Worm (Caenorhabditis elegans): ENCODE data around the gene T24B8.3.

ce11 chrII:9069836-9070235, 8.9 kb upstream of the T24B8.3 start:
- TF ChIP-seq F49E8.2 (tag; optimal IDR thresholded peaks at IDR 0.05; ENCODE audit: borderline replicate concordance) (no peak), hlh-30 (tag; optimal IDR thresholded peaks at IDR 0.05; ENCODE audit: insufficient read depth) (no peak), zip-11 (GFP tag; IDR thresholded peaks at IDR 0.05) (no peak), daf-16 (GFP tag; optimal IDR thresholded peaks at IDR 0.05) (no peak), daf-16 (tag; optimal IDR thresholded peaks at IDR 0.05) (no peak), tag-97 (GFP tag; IDR thresholded peaks at IDR 0.05) (no peak), snpc-4 (tag; optimal IDR thresholded peaks at IDR 0.05) (no peak), zfp-2 (tag; optimal IDR thresholded peaks at IDR 0.05) (no peak), egl-27 (tag; optimal IDR thresholded peaks at IDR 0.05) (no peak), nhr-28 (tag; optimal IDR thresholded peaks at IDR 0.05) (no peak), saeg-2 (GFP tag; IDR thresholded peaks at IDR 0.05) (no peak), Y105C5A.15 (GFP tag; IDR thresholded peaks at IDR 0.05) (no peak), nhr-6 (tag; optimal IDR thresholded peaks at IDR 0.05) (no peak), unc-39 (tag; optimal IDR thresholded peaks at IDR 0.05) (no peak), nhr-76 (tag; optimal IDR thresholded peaks at IDR 0.05) (no peak)
